Fruit fly (Drosophila melanogaster) whole organism: Measurements from ENCODE around the gene CG11858.

Experiments used
- CG8478 ChIP-seq: fragments of >200 bp; optimal IDR thresholded peaks from 2 replicates; lab custom pipeline; 2018; ENCODE audit warnings: inconsistent platforms
- Dll ChIP-seq: fragments of >200 bp; optimal IDR thresholded peaks from 2 replicates; lab custom pipeline; 2017
- pan ChIP-seq: fragments of >200 bp; optimal IDR thresholded peaks from 2 replicates; lab custom pipeline; 2017
- psq ChIP-seq: fragments of >200 bp; optimal IDR thresholded peaks from 2 replicates; lab custom pipeline; 2017
- usp ChIP-seq: fragments of >200 bp; optimal IDR thresholded peaks from 2 replicates; lab custom pipeline; 2017; ENCODE audit warnings: missing biosample characterization, missing genetic modification characterization, mixed read lengths

DNA sequence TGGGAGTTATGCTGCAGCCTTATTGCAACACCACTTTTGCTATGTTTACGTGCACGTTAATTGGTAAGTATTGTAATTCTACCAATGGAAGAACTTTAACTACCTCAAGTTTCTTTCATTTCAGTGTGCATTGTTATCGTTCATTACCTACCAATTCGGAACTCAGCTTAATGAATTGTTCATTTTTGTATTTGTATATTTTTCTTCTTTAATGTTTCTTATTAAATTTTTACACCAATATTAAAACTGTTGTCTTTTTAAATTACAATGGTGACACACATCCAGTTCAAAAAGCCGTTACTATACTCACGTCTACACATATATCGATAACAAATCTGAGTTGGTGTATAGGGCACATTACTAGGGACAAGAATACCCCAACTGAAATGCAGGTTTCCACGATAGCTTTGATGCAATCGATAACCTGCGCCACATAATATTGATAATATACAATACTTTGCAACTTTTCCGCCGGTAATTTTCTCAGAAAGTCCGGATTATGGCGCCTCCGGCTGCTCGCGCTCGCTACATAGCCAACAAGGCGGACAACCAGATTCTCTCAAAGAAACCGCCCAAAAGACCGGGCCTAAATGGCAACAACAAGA is 41.2 kb upstream of the CG11858 start, which contains the start of gene Alg9:
- no peak for TF ChIP-seq psq (lab: Kevin White, UChicago)
- no peak for TF ChIP-seq pan
- no peak for TF ChIP-seq usp (GFP tag; lab: Kevin White, UChicago)
- no peak for TF ChIP-seq CG8478 (lab: Kevin White, UChicago)
- no peak for TF ChIP-seq Dll
